Fruit fly (Drosophila melanogaster) whole organism, embryonic: ENCODE measurements around the gene Est-Q.
"Not testable (repeated sequence)": the region's sequence is repeated elsewhere in the genome, so short reads cannot be mapped to it uniquely, and the experiment has no call there.

ENCODE experiments used
- CG10543 ChIP-seq: fragments of 200-800 bp; sonication (Bioruptor generic); optimal IDR thresholded peaks from 3 replicates; lab custom pipeline; 2017; ENCODE audit warnings: missing biosample characterization, mild to moderate bottlenecking, missing genetic modification characterization, moderate library complexity
- CG11504 ChIP-seq: fragments of 200-800 bp; sonication (Bioruptor generic); optimal IDR thresholded peaks from 3 replicates; lab custom pipeline; 2019; ENCODE audit warnings: missing biosample characterization, mild to moderate bottlenecking, missing genetic modification characterization, moderate library complexity
- CG12769 ChIP-seq: fragments of 200-800 bp; sonication (Bioruptor generic); optimal IDR thresholded peaks from 2 replicates; lab custom pipeline; 2019; ENCODE audit warnings: missing biosample characterization, mild to moderate bottlenecking, missing genetic modification characterization, moderate library complexity
- CG13894 ChIP-seq: fragments of 200-800 bp; sonication (Bioruptor generic); optimal IDR thresholded peaks from 3 replicates; lab custom pipeline; 2018; ENCODE audit warnings: missing biosample characterization, mild to moderate bottlenecking, missing genetic modification characterization, moderate library complexity
- CG15269 ChIP-seq: fragments of 200-800 bp; sonication (Bioruptor generic); optimal IDR thresholded peaks from 2 replicates; lab custom pipeline; 2018; ENCODE audit warnings: missing biosample characterization, mild to moderate bottlenecking, missing genetic modification characterization, moderate library complexity
- CG18599 ChIP-seq: fragments of 200-800 bp; sonication (Bioruptor generic); optimal IDR thresholded peaks from 3 replicates; lab custom pipeline; 2017; ENCODE audit warnings: missing biosample characterization, missing genetic modification characterization, mild to moderate bottlenecking, moderate library complexity, missing genetic modification reagents
- CG33213 ChIP-seq: fragments of 200-800 bp; sonication (Bioruptor generic); optimal IDR thresholded peaks from 3 replicates; lab custom pipeline; 2016; ENCODE audit warnings: missing biosample characterization, missing genetic modification characterization
- CG3847 ChIP-seq: fragments of 200-800 bp; sonication (Bioruptor generic); IDR thresholded peaks from 2 replicates; pipeline ENCODE4 v1.3.6; 2022; ENCODE audit warnings: missing biosample characterization, missing genetic modification characterization
- CG6689 ChIP-seq: fragments of 200-800 bp; sonication (Bioruptor generic); IDR thresholded peaks from 2 replicates; pipeline ENCODE4 v1.3.6; 2022; ENCODE audit warnings: missing biosample characterization, missing genetic modification characterization
- CG8290 ChIP-seq, 3 experiments: fragments of 200-800 bp; sonication (Bioruptor generic); optimal IDR thresholded peaks; 2 replicates each; lab custom pipeline; 2016 to 2019; ENCODE audit warnings: missing biosample characterization in 3 of 3, missing genetic modification characterization in 3 of 3, mild to moderate bottlenecking in 2 of 3, moderate library complexity in 1 of 3
- CG9932 ChIP-seq: fragments of 200-800 bp; sonication (Bioruptor generic); IDR thresholded peaks from 2 replicates; pipeline ENCODE4 v1.3.6; 2022; ENCODE audit warnings: missing biosample characterization, missing genetic modification characterization
- D19A ChIP-seq: fragments of 200-800 bp; optimal IDR thresholded peaks from 3 replicates; lab custom pipeline; 2019; ENCODE audit warnings: missing biosample characterization, mild to moderate bottlenecking, missing genetic modification characterization, moderate library complexity
- Dfd ChIP-seq, 2 experiments: fragments of >200 bp; optimal IDR thresholded peaks; 2 replicates each; lab custom pipeline; 2017; ENCODE audit warnings: missing biosample characterization in 2 of 2, missing genetic modification characterization in 2 of 2
- E2f1 ChIP-seq: fragments of 200-800 bp; sonication (Bioruptor generic); IDR thresholded peaks from 2 replicates; pipeline ENCODE4 v1.3.6; 2022; ENCODE audit warnings: missing biosample characterization, missing genetic modification characterization
- Fer3 ChIP-seq: fragments of 200-800 bp; sonication (Bioruptor generic); optimal IDR thresholded peaks from 2 replicates; lab custom pipeline; 2018; ENCODE audit warnings: missing biosample characterization, mild to moderate bottlenecking, missing genetic modification characterization, moderate library complexity
- Gug ChIP-seq: fragments of 200-800 bp; sonication (Bioruptor generic); IDR thresholded peaks from 4 replicates; pipeline ENCODE4 v1.3.6; 2022; ENCODE audit warnings: missing biosample characterization, missing genetic modification characterization
- HLH3B ChIP-seq: fragments of 200-800 bp; sonication (Bioruptor generic); IDR thresholded peaks from 2 replicates; pipeline ENCODE4 v1.3.6; 2022; ENCODE audit warnings: missing biosample characterization, missing genetic modification characterization
- HLH54F ChIP-seq: fragments of 200-800 bp; sonication (Bioruptor generic); optimal IDR thresholded peaks from 3 replicates; lab custom pipeline; 2016; ENCODE audit warnings: missing biosample characterization, missing genetic modification characterization
- HmgZ ChIP-seq: fragments of 200-800 bp; sonication (Bioruptor generic); optimal IDR thresholded peaks from 2 replicates; lab custom pipeline; 2018; ENCODE audit warnings: missing biosample characterization, mild to moderate bottlenecking, missing genetic modification characterization
- Hr78 ChIP-seq, 2 experiments: fragments of 200-800 bp in 1 of 2; fragments of >200 bp in 1 of 2; sonication (Bioruptor generic) in 1 of 2; optimal IDR thresholded peaks; 2 replicates each; lab custom pipeline; 2017 to 2019; ENCODE audit warnings: missing biosample characterization in 2 of 2, missing genetic modification characterization in 2 of 2, mild to moderate bottlenecking in 1 of 2, moderate library complexity in 1 of 2
- Lim3 ChIP-seq: fragments of 200-800 bp; sonication (Bioruptor generic); IDR thresholded peaks from 2 replicates; pipeline ENCODE4 v1.3.6; 2022; ENCODE audit warnings: missing biosample characterization, missing genetic modification characterization
- Med ChIP-seq: fragments of 200-800 bp; sonication (Bioruptor generic); peaks from one replicate; lab custom pipeline; 2016; ENCODE audit warnings: missing biosample characterization, missing genetic modification characterization, mild to moderate bottlenecking, inconsistent platforms, moderate library complexity
- NC2α ChIP-seq: fragments of 200-800 bp; sonication (Bioruptor generic); optimal IDR thresholded peaks from 2 replicates; lab custom pipeline; 2016; ENCODE audit warnings: missing biosample characterization, missing genetic modification characterization
- Nf-YB ChIP-seq: fragments of 200-800 bp; sonication (Bioruptor generic); optimal IDR thresholded peaks from 3 replicates; lab custom pipeline; 2019; ENCODE audit warnings: missing biosample characterization, mild to moderate bottlenecking, missing genetic modification characterization, moderate library complexity
- Nf-YC ChIP-seq: fragments of 200-800 bp; optimal IDR thresholded peaks from 3 replicates; lab custom pipeline; 2019; ENCODE audit warnings: missing biosample characterization, mild to moderate bottlenecking, missing genetic modification characterization, moderate library complexity
- PHDP ChIP-seq: fragments of 200-800 bp; sonication (Bioruptor generic); optimal IDR thresholded peaks from 3 replicates; lab custom pipeline; 2018; ENCODE audit warnings: missing biosample characterization, mild to moderate bottlenecking, missing genetic modification characterization, moderate library complexity
- Pdp1 ChIP-seq, 2 experiments: fragments of 200-800 bp; sonication (Bioruptor generic); optimal IDR thresholded peaks; 3 replicates each; lab custom pipeline; 2016; ENCODE audit warnings: missing biosample characterization in 2 of 2, missing genetic modification characterization in 2 of 2, mild to moderate bottlenecking in 1 of 2, moderate library complexity in 1 of 2
- Trl ChIP-seq, 3 experiments: fragments of >200 bp in 2 of 3; fragments of 200-800 bp in 1 of 3; sonication (Bioruptor generic) in 1 of 3; optimal IDR thresholded peaks; 2 replicates in 1 of 3; 3 replicates in 2 of 3; lab custom pipeline; 2016 to 2017; ENCODE audit warnings: missing biosample characterization in 1 of 3, missing genetic modification characterization in 1 of 3
- cg ChIP-seq: fragments of 200-800 bp; sonication (Bioruptor generic); optimal IDR thresholded peaks from 3 replicates; lab custom pipeline; 2019; ENCODE audit warnings: missing biosample characterization, mild to moderate bottlenecking, missing genetic modification characterization, moderate library complexity
- chm ChIP-seq: fragments of 200-800 bp; sonication (Bioruptor generic); IDR thresholded peaks from 2 replicates; pipeline ENCODE4 v1.3.6; 2022; ENCODE audit warnings: missing biosample characterization, missing genetic modification characterization
- crol ChIP-seq: fragments of 200-800 bp; sonication (Bioruptor generic); IDR thresholded peaks from 2 replicates; pipeline ENCODE4 v1.3.6; 2022; ENCODE audit warnings: missing biosample characterization, missing genetic modification characterization
- emc ChIP-seq: fragments of 200-800 bp; sonication (Bioruptor generic); optimal IDR thresholded peaks from 2 replicates; lab custom pipeline; 2016; ENCODE audit warnings: missing biosample characterization, missing genetic modification characterization
- fd3F ChIP-seq: fragments of 200-800 bp; sonication (Bioruptor generic); optimal IDR thresholded peaks from 2 replicates; lab custom pipeline; 2018; ENCODE audit warnings: missing biosample characterization, mild to moderate bottlenecking, missing genetic modification characterization, moderate library complexity
- fru ChIP-seq: fragments of >200 bp; optimal IDR thresholded peaks from 2 replicates; lab custom pipeline; 2017
- nerfin-2 ChIP-seq: fragments of 200-800 bp; sonication (Bioruptor generic); IDR thresholded peaks from 2 replicates; pipeline ENCODE4 v1.3.6; 2022; ENCODE audit warnings: missing biosample characterization, missing genetic modification characterization; ENCODE audit not compliant: partially characterized antibody
- pzg ChIP-seq: fragments of 200-800 bp; sonication (Bioruptor generic); optimal IDR thresholded peaks from 3 replicates; lab custom pipeline; 2018; ENCODE audit warnings: missing biosample characterization, mild to moderate bottlenecking, missing genetic modification characterization, moderate library complexity
- row ChIP-seq: fragments of 200-800 bp; sonication (Bioruptor generic); IDR thresholded peaks from 3 replicates; pipeline ENCODE4 v1.3.6; 2022; ENCODE audit warnings: missing biosample characterization, missing genetic modification characterization
- salm ChIP-seq: fragments of 200-800 bp; sonication (Bioruptor generic); optimal IDR thresholded peaks from 2 replicates; lab custom pipeline; 2018; ENCODE audit warnings: missing biosample characterization, mild to moderate bottlenecking, missing genetic modification characterization
- sc ChIP-seq, 3 experiments: fragments of >200 bp in 2 of 3; fragments of 200-800 bp in 1 of 3; sonication (Bioruptor generic) in 1 of 3; optimal IDR thresholded peaks; 2 replicates in 2 of 3; 3 replicates in 1 of 3; lab custom pipeline; 2017; ENCODE audit warnings: mild to moderate bottlenecking in 1 of 3, missing biosample characterization in 1 of 3, missing genetic modification characterization in 1 of 3, missing genetic modification reagents in 1 of 3
- sd ChIP-seq: fragments of 200-800 bp; sonication (Bioruptor generic); optimal IDR thresholded peaks from 3 replicates; lab custom pipeline; 2018; ENCODE audit warnings: missing biosample characterization, mild to moderate bottlenecking, missing genetic modification characterization, moderate library complexity
- slbo ChIP-seq: fragments of 200-800 bp; sonication (Bioruptor generic); IDR thresholded peaks from 2 replicates; pipeline ENCODE4 v1.3.6; 2022; ENCODE audit warnings: missing biosample characterization, missing genetic modification characterization
- stc ChIP-seq: fragments of 200-800 bp; sonication (Bioruptor generic); IDR thresholded peaks from 2 replicates; pipeline ENCODE4 v1.3.6; 2022; ENCODE audit warnings: missing biosample characterization, missing genetic modification characterization
- sug ChIP-seq: fragments of 200-800 bp; optimal IDR thresholded peaks from 2 replicates; lab custom pipeline; 2019; ENCODE audit warnings: missing biosample characterization, mild to moderate bottlenecking, missing genetic modification characterization, moderate library complexity
- tgo ChIP-seq: fragments of 200-800 bp; sonication (Bioruptor generic); IDR thresholded peaks from 3 replicates; pipeline ENCODE4 v1.3.6; 2022; ENCODE audit warnings: missing biosample characterization, missing genetic modification characterization
- trh ChIP-seq: fragments of 200-800 bp; sonication (Bioruptor generic); optimal IDR thresholded peaks from 2 replicates; lab custom pipeline; 2016; ENCODE audit warnings: missing biosample characterization, missing genetic modification characterization

Gene Est-Q

dm6 chr3L:21498450-21499027 is 2.7 kb upstream of the Est-Q start:
- TF ChIP-seq Trl (optimal IDR thresholded peaks at IDR 0.05; lab: Kevin White, UChicago): peak in 1 of 2 experiments; percentile 33
- not testable (repeated sequence) for TF ChIP-seq Trl, CG8290 (GFP tag; optimal IDR thresholded peaks at IDR 0.05; lab: Kevin White, UChicago)
- TF ChIP-seq slbo (GFP tag; lab: Robert Waterston, UW): peak; percentile 46
- peak; percentile 4 for TF ChIP-seq CG13894 (tag; lab: Kevin White, UChicago)
- peak; percentile 80 for TF ChIP-seq D19A (tag; lab: Kevin White, UChicago)
- TF ChIP-seq sd (tag; lab: Kevin White, UChicago): peak; percentile 51
- TF ChIP-seq CG6689 (GFP tag; lab: Robert Waterston, UW): 0 out of 2 replicates have a peak, but pooled peaks have one; percentile 6
- peak in 1 of 2 experiments; percentile 69 for TF ChIP-seq Dfd (GFP tag; optimal IDR thresholded peaks at IDR 0.05; lab: Kevin White, UChicago)
- TF ChIP-seq chm (GFP tag; lab: Robert Waterston, UW): 0 out of 2 replicates have a peak, but pooled peaks have one; percentile 33
- peak; percentile 33 for TF ChIP-seq CG12769
- TF ChIP-seq CG9932: peak; percentile 29; the same call in 1 of the 2 replicates
- peak in 1 of 2 experiments; percentile 40 for TF ChIP-seq Pdp1 (GFP tag; optimal IDR thresholded peaks at IDR 0.05; lab: Kevin White, UChicago)
- peak; percentile 14 for TF ChIP-seq CG10543 (GFP tag; lab: Kevin White, UChicago)
- TF ChIP-seq Gug (GFP tag; lab: Robert Waterston, UW): 0 out of 4 replicates have a peak, but pooled peaks have one; percentile 23
- peak; percentile 84 for TF ChIP-seq sug (tag; lab: Kevin White, UChicago)
- peak; percentile 71 for TF ChIP-seq cg (GFP tag; lab: Kevin White, UChicago)
- TF ChIP-seq Med: peak; percentile 56
- peak in 1 of 2 experiments; percentile 8 for TF ChIP-seq CG8290 (tag; optimal IDR thresholded peaks at IDR 0.05; lab: Kevin White, UChicago)

- TF ChIP-seq CG15269 (tag; lab: Kevin White, UChicago): peak; percentile 12
- TF ChIP-seq stc (GFP tag; lab: Robert Waterston, UW): peak; percentile 33; the same call in 1 of the 2 replicates
- TF ChIP-seq fru: no peak
- no peak for TF ChIP-seq pzg (GFP tag; lab: Kevin White, UChicago)
- no peak for TF ChIP-seq HLH54F (GFP tag; lab: Kevin White, UChicago)
- TF ChIP-seq tgo: peak; percentile 35; the same call in 1 of the 3 replicates
- TF ChIP-seq Hr78 (GFP tag; optimal IDR thresholded peaks at IDR 0.05; lab: Kevin White, UChicago): peak in 1 of 2 experiments; percentile 65
- TF ChIP-seq CG18599 (GFP tag; lab: Kevin White, UChicago): peak; percentile 34
- peak; percentile 13 for TF ChIP-seq HmgZ (tag; lab: Kevin White, UChicago)
- no peak for TF ChIP-seq Nf-YB (GFP tag; lab: Kevin White, UChicago)
- TF ChIP-seq nerfin-2 (GFP tag; lab: Robert Waterston, UW): no peak
- TF ChIP-seq row: peak; percentile 64; the same call in 2 of the 3 replicates
- TF ChIP-seq CG12769: peak; percentile 15
- TF ChIP-seq PHDP (tag; lab: Kevin White, UChicago): no peak
- TF ChIP-seq slbo (GFP tag; lab: Robert Waterston, UW): peak; percentile 48
- TF ChIP-seq emc: no peak
- peak; percentile 47; the same call in 1 of the 2 replicates for TF ChIP-seq HLH3B
- TF ChIP-seq fd3F (GFP tag; lab: Kevin White, UChicago): peak; percentile 9
- TF ChIP-seq CG8290 (GFP tag; optimal IDR thresholded peaks at IDR 0.05; lab: Kevin White, UChicago): no peak
- TF ChIP-seq CG8290 (tag; optimal IDR thresholded peaks at IDR 0.05; lab: Kevin White, UChicago): peak in 1 of 2 experiments; percentile 11
- no peak for TF ChIP-seq crol (GFP tag; lab: Robert Waterston, UW)
- no peak for TF ChIP-seq trh (GFP tag; lab: Kevin White, UChicago)
- TF ChIP-seq chm (GFP tag; lab: Robert Waterston, UW): no peak
- TF ChIP-seq Nf-YC (tag; lab: Kevin White, UChicago): no peak
- no peak for TF ChIP-seq Lim3 (GFP tag; lab: Robert Waterston, UW)
- no peak for TF ChIP-seq sc (optimal IDR thresholded peaks at IDR 0.05; lab: Kevin White, UChicago)
- no peak for TF ChIP-seq sc (GFP tag; optimal IDR thresholded peaks at IDR 0.05; lab: Kevin White, UChicago)
- no peak for TF ChIP-seq salm (tag; lab: Kevin White, UChicago)
- peak; percentile 41 for TF ChIP-seq Fer3 (tag; lab: Kevin White, UChicago)
- TF ChIP-seq NC2α (GFP tag; lab: Kevin White, UChicago): no peak
- TF ChIP-seq CG11504 (tag; lab: Kevin White, UChicago): peak; percentile 32
- no peak for TF ChIP-seq CG33213 (GFP tag; lab: Kevin White, UChicago)
- TF ChIP-seq CG3847 (GFP tag; lab: Robert Waterston, UW): no peak; the same call in 1 of the 2 replicates
- peak; percentile 39; the same call in 1 of the 2 replicates for TF ChIP-seq E2f1
These were observed 707 bp downstream of the Est-Q start for dm6 chr3L:21501928-21502327.
